Worm (Caenorhabditis elegans): ENCODE data around the gene ldh-1.

ldh-1 gene

DNA sequence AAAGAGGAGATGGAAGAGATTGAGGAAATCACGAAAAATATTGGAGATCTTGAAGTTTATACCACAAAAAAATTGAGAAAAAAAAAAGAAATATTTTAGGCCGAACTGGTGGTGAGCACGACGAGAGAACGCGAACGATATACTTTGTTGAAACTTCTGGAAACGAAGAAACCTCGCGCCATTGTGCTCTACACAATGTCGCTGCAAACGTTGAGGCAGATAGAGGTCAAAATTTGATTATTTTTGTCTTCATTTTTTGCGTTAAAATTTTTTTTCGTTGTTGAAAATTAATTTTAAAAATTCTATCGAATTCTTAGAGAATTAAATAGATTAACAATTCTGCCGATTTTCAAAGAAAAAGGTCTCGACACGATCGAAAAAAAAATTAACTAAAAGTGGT, 23.4 kb upstream of the ldh-1 start:
- TF ChIP-seq dao-5 (tag; optimal IDR thresholded peaks at IDR 0.05) (no peak), him-1 (tag; optimal IDR thresholded peaks at IDR 0.05) (no peak), W03F9.2 (tag; optimal IDR thresholded peaks at IDR 0.05) (no peak)

- no peak for TF ChIP-seq dao-5 (tag; optimal IDR thresholded peaks at IDR 0.05)
- TF ChIP-seq W03F9.2 (tag; optimal IDR thresholded peaks at IDR 0.05): no peak
- TF ChIP-seq him-1 (tag; optimal IDR thresholded peaks at IDR 0.05): no peak
Measured at ce11 chrII:11705787-11706186, 18.2 kb upstream of the ldh-1 start, which contains the start of gene VF13D12L.3. VF13D12L.3 (plus strand) TSS chrII:11706009.

DNA sequence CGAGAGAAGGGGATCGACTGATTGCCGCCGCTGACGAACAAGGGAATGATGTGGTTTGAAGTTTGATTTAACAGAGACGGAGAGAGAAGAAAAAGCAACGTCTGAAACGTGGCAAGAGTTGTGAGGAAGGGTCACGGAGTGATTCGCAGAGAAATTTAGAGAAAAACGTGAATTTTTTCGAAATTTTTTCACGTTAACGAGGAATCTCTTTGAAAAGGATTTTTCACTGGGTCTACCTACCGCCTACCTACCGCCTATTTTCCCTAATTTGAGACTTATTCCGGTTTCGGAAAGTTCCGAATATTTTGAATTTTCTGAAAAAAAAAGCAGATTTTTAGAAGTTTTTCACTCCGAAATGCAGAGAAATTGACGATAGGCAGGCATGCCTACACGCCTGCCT, 14.5 kb upstream of the ldh-1 start, which contains the start of gene fcmt-1:
fcmt-1 (minus strand) TSS at position 101 of the 400 bp plus-strand sequence.
- TF ChIP-seq dao-5 (tag; optimal IDR thresholded peaks at IDR 0.05): no peak
- no peak for TF ChIP-seq W03F9.2 (tag; optimal IDR thresholded peaks at IDR 0.05)
- TF ChIP-seq him-1 (tag; optimal IDR thresholded peaks at IDR 0.05): no peak

DNA sequence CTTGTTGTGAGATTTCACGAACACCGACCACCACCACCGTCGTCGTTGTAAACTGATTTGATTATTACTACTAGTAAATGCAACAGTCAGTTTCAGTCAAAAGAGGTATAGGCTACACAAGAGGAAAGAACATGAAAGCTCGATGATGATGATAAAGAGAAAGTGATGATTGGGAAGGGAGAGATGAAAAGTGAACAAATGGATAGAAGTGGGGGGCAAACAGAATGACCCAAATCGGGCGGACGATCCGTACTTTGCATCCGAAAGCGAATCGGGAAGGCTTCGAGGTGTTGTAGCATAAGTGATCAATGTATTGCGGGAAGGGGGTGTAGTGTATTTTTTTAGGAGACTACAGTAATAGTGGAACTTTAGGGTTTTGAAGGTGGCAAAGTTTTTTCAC, 13.2 kb upstream of the ldh-1 start:
- no peak for TF ChIP-seq him-1 (tag; optimal IDR thresholded peaks at IDR 0.05)
- TF ChIP-seq dao-5 (tag; optimal IDR thresholded peaks at IDR 0.05): no peak
- no peak for TF ChIP-seq W03F9.2 (tag; optimal IDR thresholded peaks at IDR 0.05)

- TF ChIP-seq dao-5 (tag; optimal IDR thresholded peaks at IDR 0.05) (no peak), him-1 (tag; optimal IDR thresholded peaks at IDR 0.05) (no peak), W03F9.2 (tag; optimal IDR thresholded peaks at IDR 0.05) (no peak)
Measured at ce11 chrII:11713569-11713968, 10.4 kb upstream of the ldh-1 start, which contains the start of gene F13D12.10. F13D12.10 (plus strand) TSS chrII:11713799.

DNA sequence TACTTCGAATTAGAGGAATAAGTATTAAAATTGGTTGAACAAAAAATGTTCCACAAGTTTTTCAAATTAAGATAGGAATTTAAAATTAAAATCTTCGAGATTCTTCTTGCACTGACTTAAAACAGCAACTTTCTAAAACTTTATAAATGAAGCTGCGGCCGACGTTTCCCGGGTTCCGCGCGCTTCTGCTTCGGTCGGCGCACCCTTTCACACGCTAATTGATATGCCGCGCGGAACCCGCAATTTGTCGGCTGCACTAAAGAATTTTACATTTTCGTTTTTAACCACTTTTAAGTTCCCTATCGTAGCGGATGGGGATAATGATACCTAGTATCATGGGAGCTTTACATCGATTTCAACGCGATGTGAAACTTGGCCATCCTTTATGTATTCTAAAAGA, 9.3 kb upstream of the ldh-1 start:
- TF ChIP-seq him-1 (tag; optimal IDR thresholded peaks at IDR 0.05): no peak
- TF ChIP-seq dao-5 (tag; optimal IDR thresholded peaks at IDR 0.05): no peak
- no peak for TF ChIP-seq W03F9.2 (tag; optimal IDR thresholded peaks at IDR 0.05)

DNA sequence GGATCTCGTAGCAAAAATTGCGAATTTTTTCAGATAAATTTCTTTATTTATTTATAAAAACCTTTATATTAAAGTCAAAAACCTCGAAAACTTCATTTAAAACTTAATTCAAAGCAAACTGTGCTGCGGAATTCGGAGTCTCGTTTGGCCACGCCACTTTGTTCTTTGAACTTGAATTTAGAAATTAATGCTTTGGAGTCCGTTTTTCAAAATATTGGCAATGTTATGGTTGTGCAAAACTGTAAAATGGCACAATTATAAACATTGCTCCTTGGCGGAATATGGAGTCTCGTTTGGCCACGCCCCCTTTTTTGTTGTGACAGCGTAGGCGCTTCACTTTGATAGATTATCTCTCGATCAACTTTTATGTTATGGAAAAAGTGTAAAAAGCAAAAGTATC, 4.5 kb upstream of the ldh-1 start:
- TF ChIP-seq him-1 (tag; optimal IDR thresholded peaks at IDR 0.05): no peak
- no peak for TF ChIP-seq W03F9.2 (tag; optimal IDR thresholded peaks at IDR 0.05)
- TF ChIP-seq dao-5 (tag; optimal IDR thresholded peaks at IDR 0.05): no peak

- TF ChIP-seq W03F9.2 (tag; optimal IDR thresholded peaks at IDR 0.05) (no peak), him-1 (tag; optimal IDR thresholded peaks at IDR 0.05) (no peak), dao-5 (tag; optimal IDR thresholded peaks at IDR 0.05) (no peak)
Measured at ce11 chrII:11720102-11720501, 3.9 kb upstream of the ldh-1 start, which contains the start of gene F13D12.3. F13D12.3 (plus strand) TSS chrII:11720402.

DNA sequence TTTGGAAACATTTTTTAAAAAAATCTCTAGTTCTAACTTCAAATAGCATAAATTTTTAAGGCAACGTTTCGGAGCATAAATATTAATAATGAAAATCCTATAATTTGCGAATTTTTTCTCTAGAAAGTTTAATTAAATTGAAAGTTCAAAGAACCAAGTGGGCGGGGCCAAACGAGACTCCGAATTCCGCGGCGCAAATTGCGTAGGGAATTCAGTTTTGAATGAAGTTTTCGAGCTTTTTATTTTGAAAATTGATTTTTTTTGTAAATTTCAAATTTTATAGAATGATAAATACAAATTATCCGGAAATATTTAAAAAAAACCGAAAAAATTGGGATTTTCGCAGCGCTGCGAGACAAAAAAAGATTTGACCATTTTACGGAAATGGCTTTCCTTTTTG, 3.2 kb upstream of the ldh-1 start:
- TF ChIP-seq him-1 (tag; optimal IDR thresholded peaks at IDR 0.05): no peak
- TF ChIP-seq W03F9.2 (tag; optimal IDR thresholded peaks at IDR 0.05): no peak
- no peak for TF ChIP-seq dao-5 (tag; optimal IDR thresholded peaks at IDR 0.05)

DNA sequence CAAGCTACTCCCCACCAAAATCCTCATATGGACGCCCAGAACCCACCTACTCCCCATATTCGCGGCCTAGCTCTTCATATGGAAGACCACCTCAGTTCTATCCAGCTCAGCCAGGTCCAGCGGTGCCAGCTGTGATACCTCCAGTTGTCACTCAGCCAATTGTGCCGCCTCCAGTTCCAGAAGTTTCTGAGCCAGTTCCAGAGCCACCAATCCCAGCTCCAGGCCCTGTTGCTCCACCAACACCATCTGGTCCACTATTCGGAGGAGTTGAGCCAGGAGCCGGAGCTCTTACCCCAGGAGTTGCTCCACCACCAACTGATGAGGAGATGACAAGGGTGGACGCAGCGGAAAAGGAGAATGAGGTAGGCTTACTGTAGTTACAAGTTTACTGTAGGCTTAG, 2.4 kb upstream of the ldh-1 start:
- TF ChIP-seq him-1 (tag; optimal IDR thresholded peaks at IDR 0.05): no peak
- no peak for TF ChIP-seq dao-5 (tag; optimal IDR thresholded peaks at IDR 0.05)
- TF ChIP-seq W03F9.2 (tag; optimal IDR thresholded peaks at IDR 0.05): no peak

DNA sequence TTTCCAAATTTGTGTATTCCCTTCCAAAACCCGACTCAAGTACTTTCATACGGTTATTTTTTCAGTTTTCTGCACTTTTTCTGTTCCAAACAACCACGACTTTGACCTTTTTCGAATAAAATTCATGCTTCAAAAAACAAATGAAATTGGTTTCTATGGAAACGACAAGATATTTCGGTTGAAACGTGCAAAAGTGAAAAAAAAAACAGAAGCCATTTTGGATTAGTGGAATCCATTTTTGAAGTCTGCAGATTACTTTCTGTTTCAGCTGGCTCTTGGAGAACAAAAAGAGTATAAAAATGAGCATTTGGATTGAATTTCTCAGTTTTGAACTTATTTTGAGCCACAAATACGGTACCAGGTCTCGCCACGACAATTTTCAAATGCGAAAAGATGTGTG, 1.8 kb upstream of the ldh-1 start:
- TF ChIP-seq W03F9.2 (tag; optimal IDR thresholded peaks at IDR 0.05): no peak
- no peak for TF ChIP-seq him-1 (tag; optimal IDR thresholded peaks at IDR 0.05)
- no peak for TF ChIP-seq dao-5 (tag; optimal IDR thresholded peaks at IDR 0.05)

- no peak for TF ChIP-seq W03F9.2 (tag; optimal IDR thresholded peaks at IDR 0.05)
- no peak for TF ChIP-seq dao-5 (tag; optimal IDR thresholded peaks at IDR 0.05)
- TF ChIP-seq him-1 (tag; optimal IDR thresholded peaks at IDR 0.05): no peak
Measured at ce11 chrII:11724362-11724761, 358 bp downstream of the ldh-1 start.

DNA sequence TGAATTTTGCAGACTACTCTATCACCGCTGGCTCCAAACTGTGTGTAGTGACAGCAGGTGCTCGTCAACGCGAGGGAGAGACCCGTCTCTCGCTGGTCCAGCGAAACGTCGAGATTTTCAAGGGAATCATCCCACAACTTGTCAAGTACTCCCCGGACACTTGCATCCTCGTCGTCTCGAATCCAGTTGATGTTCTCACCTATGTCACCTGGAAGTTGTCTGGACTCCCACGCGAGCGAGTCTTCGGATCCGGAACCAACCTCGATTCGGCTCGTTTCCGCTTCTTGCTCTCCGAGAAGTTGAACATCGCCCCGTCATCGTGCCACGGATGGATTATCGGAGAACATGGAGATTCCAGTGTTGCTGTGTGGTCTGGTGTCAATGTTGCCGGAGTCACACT, 1.6 kb downstream of the ldh-1 start:
- no peak for TF ChIP-seq dao-5 (tag; optimal IDR thresholded peaks at IDR 0.05)
- no peak for TF ChIP-seq him-1 (tag; optimal IDR thresholded peaks at IDR 0.05)
- no peak for TF ChIP-seq W03F9.2 (tag; optimal IDR thresholded peaks at IDR 0.05)

ce11 chrII:11726470-11727106, 2.6 kb downstream of the ldh-1 start, which contains the start of gene F13D12.5:
F13D12.5 (plus strand) TSS chrII:11726814.
- no peak for TF ChIP-seq him-1 (tag; optimal IDR thresholded peaks at IDR 0.05)
- peak; percentile 38 for TF ChIP-seq W03F9.2 (tag; optimal IDR thresholded peaks at IDR 0.05)

DNA sequence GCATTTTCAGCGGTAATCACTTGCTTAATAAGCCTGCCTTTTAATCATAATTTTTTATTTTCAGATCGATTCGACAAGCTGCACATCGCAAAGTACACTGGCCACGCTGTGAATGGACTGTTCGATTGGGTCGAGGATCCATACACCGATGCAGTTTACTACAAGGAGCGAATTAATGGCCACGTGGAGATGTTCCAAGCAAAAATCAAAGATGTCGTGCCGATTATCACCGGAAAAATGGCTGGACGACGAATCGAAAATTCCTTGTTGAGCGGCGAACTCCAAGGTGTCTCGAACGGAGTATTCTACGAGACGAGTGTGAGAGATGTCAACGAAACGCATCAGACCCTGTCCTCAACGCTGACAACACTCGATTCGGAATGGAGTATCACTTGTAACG, 3.4 kb downstream of the ldh-1 start:
- TF ChIP-seq W03F9.2 (tag; optimal IDR thresholded peaks at IDR 0.05) (no peak), dao-5 (tag; optimal IDR thresholded peaks at IDR 0.05) (no peak), him-1 (tag; optimal IDR thresholded peaks at IDR 0.05) (no peak)

Measured in whole organism, L4/young adult.